Fruit fly (Drosophila melanogaster) whole organism, embryonic: ENCODE measurements around the gene CG13716.
A peak's percentile ranks its signal among the peaks of the same experiment; 100 is the strongest.

Experiments used
- Atf3 ChIP-seq: fragments of 200-800 bp; sonication (Bioruptor generic); optimal IDR thresholded peaks from 3 replicates; lab custom pipeline; 2016; ENCODE audit warnings: missing biosample characterization, missing genetic modification characterization
- CG1602 ChIP-seq: fragments of 200-800 bp; sonication (Bioruptor generic); optimal IDR thresholded peaks from 3 replicates; lab custom pipeline; 2016; ENCODE audit warnings: missing biosample characterization, missing genetic modification characterization
- CG2116 ChIP-seq: fragments of 200-800 bp; sonication (Bioruptor generic); optimal IDR thresholded peaks from 3 replicates; lab custom pipeline; 2018; ENCODE audit warnings: missing biosample characterization, mild to moderate bottlenecking, missing genetic modification characterization
- CG2202 ChIP-seq: fragments of 200-800 bp; sonication (Bioruptor generic); optimal IDR thresholded peaks from 2 replicates; lab custom pipeline; 2018; ENCODE audit warnings: missing biosample characterization, mild to moderate bottlenecking, missing genetic modification characterization
- CG30431 ChIP-seq: fragments of 200-800 bp; sonication (Bioruptor generic); optimal IDR thresholded peaks from 2 replicates; lab custom pipeline; 2017; ENCODE audit warnings: missing biosample characterization, missing genetic modification characterization
- CG3281 ChIP-seq: fragments of 200-800 bp; sonication (Bioruptor generic); optimal IDR thresholded peaks from 3 replicates; lab custom pipeline; 2017; ENCODE audit warnings: missing biosample characterization, mild to moderate bottlenecking, missing genetic modification characterization
- CG33213 ChIP-seq: fragments of 200-800 bp; sonication (Bioruptor generic); optimal IDR thresholded peaks from 3 replicates; lab custom pipeline; 2016; ENCODE audit warnings: missing biosample characterization, missing genetic modification characterization
- CG4282 ChIP-seq: fragments of 200-800 bp; sonication (Bioruptor generic); optimal IDR thresholded peaks from 2 replicates; lab custom pipeline; 2016; ENCODE audit warnings: missing biosample characterization, missing genetic modification characterization
- CG4404 ChIP-seq: fragments of 200-800 bp; sonication (Bioruptor generic); IDR thresholded peaks from 2 replicates; pipeline ENCODE4 v1.3.6; 2022; ENCODE audit warnings: missing biosample characterization, missing genetic modification characterization
- CG4707 ChIP-seq: fragments of 200-800 bp; sonication (Bioruptor generic); optimal IDR thresholded peaks from 2 replicates; lab custom pipeline; 2018; ENCODE audit warnings: missing biosample characterization, mild to moderate bottlenecking, missing genetic modification characterization, moderate library complexity
- CG4730 ChIP-seq: fragments of 200-800 bp; sonication (Bioruptor generic); IDR thresholded peaks from 2 replicates; pipeline ENCODE4 v1.3.6; 2022; ENCODE audit warnings: missing biosample characterization, missing genetic modification characterization
- CG6689 ChIP-seq: fragments of 200-800 bp; sonication (Bioruptor generic); IDR thresholded peaks from 2 replicates; pipeline ENCODE4 v1.3.6; 2022; ENCODE audit warnings: missing biosample characterization, missing genetic modification characterization
- CG6854 ChIP-seq: fragments of 200-800 bp; sonication (Bioruptor generic); optimal IDR thresholded peaks from 3 replicates; lab custom pipeline; 2017; ENCODE audit warnings: missing biosample characterization, mild to moderate bottlenecking, missing genetic modification characterization
- CG7372 ChIP-seq: fragments of 200-800 bp; sonication (Bioruptor generic); IDR thresholded peaks from 2 replicates; pipeline ENCODE4 v1.3.6; 2022; ENCODE audit warnings: missing biosample characterization, missing genetic modification characterization
- CG7987 ChIP-seq: fragments of 200-800 bp; sonication (Bioruptor generic); optimal IDR thresholded peaks from 2 replicates; lab custom pipeline; 2018; ENCODE audit warnings: missing biosample characterization, mild to moderate bottlenecking, missing genetic modification characterization, moderate library complexity
- CG8359 ChIP-seq: fragments of 200-800 bp; sonication (Bioruptor generic); optimal IDR thresholded peaks from 2 replicates; lab custom pipeline; 2017; ENCODE audit warnings: missing biosample characterization, mild to moderate bottlenecking, missing genetic modification characterization, borderline replicate concordance
- CG8478 ChIP-seq: fragments of >200 bp; optimal IDR thresholded peaks from 2 replicates; lab custom pipeline; 2018
- CoRest ChIP-seq: fragments of 200-800 bp; sonication (Bioruptor generic); optimal IDR thresholded peaks from 3 replicates; lab custom pipeline; 2018; ENCODE audit warnings: missing biosample characterization, mild to moderate bottlenecking, missing genetic modification characterization, moderate library complexity
- D19A ChIP-seq: fragments of 200-800 bp; optimal IDR thresholded peaks from 3 replicates; lab custom pipeline; 2019; ENCODE audit warnings: missing biosample characterization, mild to moderate bottlenecking, missing genetic modification characterization, moderate library complexity
- D19B ChIP-seq: fragments of 200-800 bp; sonication (Bioruptor generic); optimal IDR thresholded peaks from 2 replicates; lab custom pipeline; 2017; ENCODE audit warnings: missing biosample characterization, mild to moderate bottlenecking, missing genetic modification characterization
- Fer1 ChIP-seq: fragments of 200-800 bp; sonication (Bioruptor generic); optimal IDR thresholded peaks from 2 replicates; lab custom pipeline; 2017; ENCODE audit warnings: missing biosample characterization, mild to moderate bottlenecking, missing genetic modification characterization
- Gug ChIP-seq: fragments of 200-800 bp; sonication (Bioruptor generic); IDR thresholded peaks from 4 replicates; pipeline ENCODE4 v1.3.6; 2022; ENCODE audit warnings: missing biosample characterization, missing genetic modification characterization
- HHEX ChIP-seq: fragments of 200-800 bp; sonication (Bioruptor generic); optimal IDR thresholded peaks from 3 replicates; lab custom pipeline; 2017; ENCODE audit warnings: missing biosample characterization, mild to moderate bottlenecking, missing genetic modification characterization, missing genetic modification reagents
- Hr3 ChIP-seq: fragments of 200-800 bp; sonication (Bioruptor generic); optimal IDR thresholded peaks from 3 replicates; lab custom pipeline; 2016; ENCODE audit warnings: missing biosample characterization, missing genetic modification characterization
- Kr ChIP-seq: fragments of 200-800 bp; sonication (Bioruptor generic); optimal IDR thresholded peaks from 2 replicates; lab custom pipeline; 2017; ENCODE audit warnings: missing biosample characterization, mild to moderate bottlenecking, missing genetic modification characterization
- Lim3 ChIP-seq: fragments of 200-800 bp; sonication (Bioruptor generic); IDR thresholded peaks from 2 replicates; pipeline ENCODE4 v1.3.6; 2022; ENCODE audit warnings: missing biosample characterization, missing genetic modification characterization
- MBD-R2 ChIP-seq: fragments of 200-800 bp; sonication (Bioruptor generic); IDR thresholded peaks from 2 replicates; pipeline ENCODE4 v1.3.6; 2022; ENCODE audit warnings: missing biosample characterization, missing genetic modification characterization
- NC2α ChIP-seq: fragments of 200-800 bp; sonication (Bioruptor generic); optimal IDR thresholded peaks from 2 replicates; lab custom pipeline; 2016; ENCODE audit warnings: missing biosample characterization, missing genetic modification characterization
- Neu2 ChIP-seq: fragments of 200-800 bp; sonication (Bioruptor generic); optimal IDR thresholded peaks from 3 replicates; lab custom pipeline; 2016; ENCODE audit warnings: missing biosample characterization, missing genetic modification characterization, borderline replicate concordance
- Nf-YA ChIP-seq: fragments of 200-800 bp; sonication (Bioruptor generic); IDR thresholded peaks from 2 replicates; pipeline ENCODE4 v1.3.6; 2022; ENCODE audit warnings: missing biosample characterization, missing genetic modification characterization
- Xrp1 ChIP-seq: fragments of 200-800 bp; sonication (Bioruptor generic); IDR thresholded peaks from 2 replicates; pipeline ENCODE4 v1.3.6; 2022; ENCODE audit warnings: missing biosample characterization, missing genetic modification characterization
- ato ChIP-seq: fragments of 200-800 bp; sonication (Bioruptor generic); IDR thresholded peaks from 2 replicates; pipeline ENCODE4 v1.3.6; 2022; ENCODE audit warnings: missing biosample characterization, missing genetic modification characterization; ENCODE audit not compliant: partially characterized antibody
- bcd ChIP-seq: fragments of 200-800 bp; sonication (Bioruptor generic); optimal IDR thresholded peaks from 2 replicates; lab custom pipeline; 2017; ENCODE audit warnings: missing biosample characterization, mild to moderate bottlenecking, missing genetic modification characterization
- en ChIP-seq: fragments of 200-800 bp; sonication (Bioruptor generic); optimal IDR thresholded peaks from 2 replicates; lab custom pipeline; 2016; ENCODE audit warnings: missing biosample characterization, missing genetic modification characterization
- fd3F ChIP-seq: fragments of 200-800 bp; sonication (Bioruptor generic); optimal IDR thresholded peaks from 2 replicates; lab custom pipeline; 2018; ENCODE audit warnings: missing biosample characterization, mild to moderate bottlenecking, missing genetic modification characterization, moderate library complexity
- gem ChIP-seq: fragments of 200-800 bp; sonication (Bioruptor generic); optimal IDR thresholded peaks from 2 replicates; lab custom pipeline; 2019; ENCODE audit warnings: missing biosample characterization, mild to moderate bottlenecking, missing genetic modification characterization, moderate library complexity
- gro ChIP-seq: fragments of 200-800 bp; sonication (Bioruptor generic); optimal IDR thresholded peaks from 2 replicates; lab custom pipeline; 2016; ENCODE audit warnings: missing biosample characterization, missing genetic modification characterization
- hb ChIP-seq: fragments of 200-800 bp; sonication (Bioruptor generic); IDR thresholded peaks from 3 replicates; pipeline ENCODE4 v1.3.6; 2022; ENCODE audit warnings: missing biosample characterization, missing genetic modification characterization; ENCODE audit not compliant: partially characterized antibody
- jigr1 ChIP-seq: fragments of 200-800 bp; sonication (Bioruptor generic); IDR thresholded peaks from 3 replicates; pipeline ENCODE4 v1.3.6; 2022; ENCODE audit warnings: missing biosample characterization, missing genetic modification characterization
- mam ChIP-seq: fragments of 200-800 bp; sonication (Bioruptor generic); optimal IDR thresholded peaks from 3 replicates; lab custom pipeline; 2016; ENCODE audit warnings: missing biosample characterization, missing genetic modification characterization
- nerfin-2 ChIP-seq: fragments of 200-800 bp; sonication (Bioruptor generic); IDR thresholded peaks from 2 replicates; pipeline ENCODE4 v1.3.6; 2022; ENCODE audit warnings: missing biosample characterization, missing genetic modification characterization; ENCODE audit not compliant: partially characterized antibody
- oc ChIP-seq: fragments of 200-800 bp; sonication (Bioruptor generic); optimal IDR thresholded peaks from 2 replicates; lab custom pipeline; 2018; ENCODE audit warnings: missing biosample characterization, mild to moderate bottlenecking, missing genetic modification characterization, moderate library complexity
- onecut ChIP-seq: fragments of 200-800 bp; sonication (Bioruptor generic); IDR thresholded peaks from 2 replicates; pipeline ENCODE4 v1.3.6; 2022; ENCODE audit warnings: missing biosample characterization, missing genetic modification characterization
- pan ChIP-seq, 4 experiments: fragments of >200 bp in 3 of 4; fragments of 200-800 bp in 1 of 4; sonication (Bioruptor generic) in 1 of 4; optimal IDR thresholded peaks in 3 of 4; IDR thresholded peaks in 1 of 4; 2 replicates each; pipeline versions ENCODE4 v1.3.6 to Lab custom; 2017 to 2022; ENCODE audit warnings: missing biosample characterization in 2 of 4, missing genetic modification characterization in 2 of 4, mixed read lengths in 1 of 4
- pnt ChIP-seq: fragments of 200-800 bp; sonication (Bioruptor generic); optimal IDR thresholded peaks from 3 replicates; lab custom pipeline; 2016; ENCODE audit warnings: missing biosample characterization, missing genetic modification characterization
- prd ChIP-seq, 3 experiments: fragments of >200 bp in 2 of 3; fragments of 200-800 bp in 1 of 3; sonication (Bioruptor generic) in 1 of 3; optimal IDR thresholded peaks in 2 of 3; IDR thresholded peaks in 1 of 3; 2 replicates in 2 of 3; 3 replicates in 1 of 3; pipeline versions ENCODE4 v1.3.6 to Lab custom; 2017 to 2022; ENCODE audit warnings: missing biosample characterization in 1 of 3, missing genetic modification characterization in 1 of 3
- sisA ChIP-seq: fragments of 200-800 bp; sonication (Bioruptor generic); IDR thresholded peaks from 2 replicates; pipeline ENCODE4 v1.3.6; 2022; ENCODE audit warnings: missing biosample characterization, missing genetic modification characterization
- tin ChIP-seq: fragments of 200-800 bp; sonication (Bioruptor generic); optimal IDR thresholded peaks from 3 replicates; lab custom pipeline; 2016; ENCODE audit warnings: missing biosample characterization, missing genetic modification characterization

The CG13716 gene

DNA sequence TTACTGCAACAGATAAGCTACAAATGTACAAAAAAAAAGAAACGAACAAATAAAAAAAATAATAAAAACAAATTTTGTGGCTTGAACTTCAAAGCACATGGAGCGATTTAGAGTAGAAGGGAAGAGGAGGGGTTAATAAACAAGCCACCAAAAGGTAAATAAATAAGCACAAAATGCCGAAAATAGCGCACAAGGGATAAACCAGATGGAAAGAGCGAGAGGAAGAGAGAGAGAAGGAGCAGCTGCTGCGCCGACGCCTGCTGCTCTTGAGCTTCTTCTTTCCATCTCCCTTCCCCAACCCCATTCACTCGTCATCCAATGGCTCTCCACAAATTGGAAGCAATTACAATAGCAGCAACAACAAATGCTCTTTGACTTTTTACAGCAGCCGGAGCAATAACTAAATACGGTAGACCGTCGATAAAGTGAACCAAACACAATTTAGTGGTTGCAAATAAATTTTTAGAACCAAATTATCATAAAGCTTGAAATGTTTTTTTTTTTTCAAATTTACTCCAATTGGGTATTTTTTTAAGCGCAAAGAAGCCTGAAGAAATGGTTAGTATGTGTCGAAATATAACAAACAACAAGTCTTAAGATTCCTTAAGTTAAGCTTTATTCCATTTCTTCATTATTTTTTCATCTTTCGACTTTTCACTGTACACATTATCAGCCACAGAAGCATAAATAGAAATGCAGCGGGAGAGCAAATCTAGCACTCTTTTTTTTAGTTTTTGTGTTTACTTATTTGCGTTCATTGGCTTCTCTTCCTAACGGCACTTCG, 10.0 kb downstream of the CG13716 start (continued):
- peak; percentile 90 for TF ChIP-seq bcd
- TF ChIP-seq sisA (GFP tag; lab: Robert Waterston, UW), result peak; percentile 91
- peak; percentile 87 for TF ChIP-seq CG7372
- TF ChIP-seq ato (GFP tag; lab: Robert Waterston, UW), result no peak
- peak; percentile 68 for TF ChIP-seq D19A (tag; lab: Kevin White, UChicago)
- TF ChIP-seq pan (optimal IDR thresholded peaks at IDR 0.05; lab: Kevin White, UChicago), result no peak
- TF ChIP-seq pan (GFP tag; optimal IDR thresholded peaks at IDR 0.05 in 1 of 2, IDR thresholded peaks at IDR 0.05 in 1 of 2), result peak in 1 of 2 experiments; percentile 87
- peak; percentile 87 for TF ChIP-seq Xrp1 (GFP tag; lab: Robert Waterston, UW)
- TF ChIP-seq CG8478 (lab: Kevin White, UChicago), result no peak
- peak; percentile 85 for TF ChIP-seq HHEX (GFP tag; lab: Kevin White, UChicago)
- peak; percentile 89 for TF ChIP-seq tin
- TF ChIP-seq mam (GFP tag; lab: Kevin White, UChicago), result peak; percentile 93
- no peak for TF ChIP-seq Kr (GFP tag; lab: Kevin White, UChicago)
- TF ChIP-seq CG3281 (GFP tag; lab: Kevin White, UChicago), result peak; percentile 89
- TF ChIP-seq Nf-YA (GFP tag; lab: Robert Waterston, UW), result peak; percentile 82
- peak; percentile 95 for TF ChIP-seq CoRest
- TF ChIP-seq pnt (GFP tag; lab: Kevin White, UChicago), result peak; percentile 84
- peak; percentile 89 for TF ChIP-seq Fer1 (GFP tag; lab: Kevin White, UChicago)
- TF ChIP-seq CG33213 (GFP tag; lab: Kevin White, UChicago), result peak; percentile 73
- TF ChIP-seq CG4282 (GFP tag; lab: Kevin White, UChicago), result peak; percentile 72
- TF ChIP-seq Atf3 (GFP tag; lab: Kevin White, UChicago), result peak; percentile 77
- TF ChIP-seq CG30431, result peak; percentile 78
- TF ChIP-seq Gug, result peak; percentile 77
- peak; percentile 68 for TF ChIP-seq en
- no peak for TF ChIP-seq hb
- peak; percentile 87 for TF ChIP-seq Hr3
- peak; percentile 77 for TF ChIP-seq CG4730 (GFP tag; lab: Robert Waterston, UW)
- peak; percentile 73; the same call in 1 of the 3 replicates for TF ChIP-seq jigr1 (GFP tag; lab: Robert Waterston, UW)
- TF ChIP-seq gem (tag; lab: Kevin White, UChicago), result peak; percentile 90
- peak; percentile 47 for TF ChIP-seq CG4707
- TF ChIP-seq CG6689 (GFP tag; lab: Robert Waterston, UW), result peak; percentile 92
- TF ChIP-seq CG2116, result peak; percentile 58
- TF ChIP-seq CG2202 (tag; lab: Kevin White, UChicago), result peak; percentile 56
- no peak for TF ChIP-seq nerfin-2 (GFP tag; lab: Robert Waterston, UW)
- TF ChIP-seq onecut (GFP tag; lab: Robert Waterston, UW), result peak; percentile 79
- TF ChIP-seq CG4404 (GFP tag; lab: Robert Waterston, UW), result peak; percentile 67
- no peak for TF ChIP-seq prd (optimal IDR thresholded peaks at IDR 0.05; lab: Kevin White, UChicago)
- peak; percentile 86 for TF ChIP-seq prd (GFP tag; IDR thresholded peaks at IDR 0.05; lab: Robert Waterston, UW)
- TF ChIP-seq CG7987 (GFP tag; lab: Kevin White, UChicago), result peak; percentile 45
- TF ChIP-seq gro (GFP tag; lab: Kevin White, UChicago), result peak; percentile 79
- peak; percentile 66; the same call in 1 of the 2 replicates for TF ChIP-seq MBD-R2
- peak; percentile 16 for TF ChIP-seq Neu2 (GFP tag; lab: Kevin White, UChicago)
- peak; percentile 80 for TF ChIP-seq oc (tag; lab: Kevin White, UChicago)
- peak; percentile 84 for TF ChIP-seq CG6854 (GFP tag; lab: Kevin White, UChicago)
- TF ChIP-seq NC2α (GFP tag; lab: Kevin White, UChicago), result peak; percentile 70
- peak; percentile 71 for TF ChIP-seq D19B
- TF ChIP-seq fd3F (GFP tag; lab: Kevin White, UChicago), result peak; percentile 86
- TF ChIP-seq CG8359 (GFP tag; lab: Kevin White, UChicago), result peak; percentile 65
- peak; percentile 87 for TF ChIP-seq CG1602 (GFP tag; lab: Kevin White, UChicago)
- peak; percentile 41 for TF ChIP-seq Lim3 (GFP tag; lab: Robert Waterston, UW)
